Worm (Caenorhabditis elegans) whole organism, L4/young adult: Measurements from ENCODE around the gene D1086.8.
"Not testable (repeated sequence)": the region's sequence is repeated elsewhere in the genome, so short reads cannot be mapped to it uniquely, and the experiment has no call there.

ENCODE experiments used
- W03F9.2 ChIP-seq: fragments of 150-350 bp; optimal IDR thresholded peaks from 2 replicates; lab custom pipeline; 2014; ENCODE audit warnings: missing biosample characterization, missing genetic modification characterization
- dao-5 ChIP-seq: sonication (generic microtip); optimal IDR thresholded peaks from 2 replicates; lab custom pipeline; 2016; ENCODE audit warnings: missing genotype, missing genetic modification characterization, moderate library complexity, missing compliant biosample characterization
- him-1 ChIP-seq: sonication (generic microtip); optimal IDR thresholded peaks from 2 replicates; lab custom pipeline; 2016; ENCODE audit warnings: missing genotype, missing genetic modification reagents, missing genetic modification characterization, missing compliant biosample characterization

The D1086.8 gene

ce11 chrV:14093805-14094204 is at the start of gene D1086.8:
Gene D1086.8, plus strand, starts transcription at chrV:14094105.
- TF ChIP-seq W03F9.2 (tag; lab: Kevin White, UChicago) (no peak), him-1 (no peak), dao-5 (tag; lab: Kevin White, UChicago) (no peak)

- TF ChIP-seq W03F9.2 (tag; lab: Kevin White, UChicago); him-1; dao-5 (tag; lab: Kevin White, UChicago): not testable (repeated sequence)
These were observed 44.6 kb upstream of the D1086.8 start, which contains the start of gene F58D12.1 for ce11 chrV:14049274-14049673. Gene F58D12.1, plus strand, starts transcription at chrV:14049574.

- TF ChIP-seq him-1 (peak; percentile 65), W03F9.2 (tag; lab: Kevin White, UChicago) (peak; percentile 71)
These were observed 38.8 kb upstream of the D1086.8 start for ce11 chrV:14055097-14055496.

ce11 chrV:14057540-14057939 is 36.4 kb upstream of the D1086.8 start, which contains the start of gene F58D12.3:
Gene F58D12.3, plus strand, starts transcription at chrV:14057840.
- TF ChIP-seq dao-5 (tag; lab: Kevin White, UChicago), result no peak
- TF ChIP-seq W03F9.2 (tag; lab: Kevin White, UChicago), result no peak
- TF ChIP-seq him-1, result no peak

- TF ChIP-seq dao-5 (tag; lab: Kevin White, UChicago) (no peak), him-1 (no peak), W03F9.2 (tag; lab: Kevin White, UChicago) (no peak)
These were observed 29.9 kb upstream of the D1086.8 start for ce11 chrV:14063980-14064379.

- TF ChIP-seq W03F9.2 (tag; lab: Kevin White, UChicago), result no peak
These were observed 29.5 kb upstream of the D1086.8 start, which contains the start of gene D1086.21 for ce11 chrV:14064422-14064821. Gene D1086.21, plus strand, starts transcription at chrV:14064722.

ce11 chrV:14067816-14068296 is 26.0 kb upstream of the D1086.8 start, which contains the start of gene D1086.17:
Gene D1086.17, plus strand, starts transcription at chrV:14067866.
- no peak for TF ChIP-seq dao-5 (tag; lab: Kevin White, UChicago)

- TF ChIP-seq dao-5 (tag; lab: Kevin White, UChicago) (no peak), W03F9.2 (tag; lab: Kevin White, UChicago) (no peak), him-1 (no peak)
These were observed 24.0 kb upstream of the D1086.8 start for ce11 chrV:14069899-14070298.

- TF ChIP-seq him-1, result no peak
These were observed 19.7 kb upstream of the D1086.8 start, which contains the start of gene D1086.11 for ce11 chrV:14074160-14074559. Gene D1086.11, plus strand, starts transcription at chrV:14074460.

- TF ChIP-seq W03F9.2 (tag; lab: Kevin White, UChicago), result no peak
- no peak for TF ChIP-seq him-1
- TF ChIP-seq dao-5 (tag; lab: Kevin White, UChicago), result no peak
These were observed 14.4 kb upstream of the D1086.8 start, which contains the start of gene D1086.6 for ce11 chrV:14079501-14079900. Gene D1086.6, plus strand, starts transcription at chrV:14079801.

ce11 chrV:14082453-14082852 is 11.5 kb upstream of the D1086.8 start, which contains the start of gene D1086.10:
Gene D1086.10, plus strand, starts transcription at chrV:14082753.
- no peak for TF ChIP-seq him-1
- no peak for TF ChIP-seq W03F9.2 (tag; lab: Kevin White, UChicago)
- no peak for TF ChIP-seq dao-5 (tag; lab: Kevin White, UChicago)

ce11 chrV:14083970-14084369 is 9.9 kb upstream of the D1086.8 start, which contains the start of gene D1086.7:
Gene D1086.7, plus strand, starts transcription at chrV:14084270.
- TF ChIP-seq him-1 (no peak), W03F9.2 (tag; lab: Kevin White, UChicago) (no peak), dao-5 (tag; lab: Kevin White, UChicago) (no peak)

- TF ChIP-seq dao-5 (tag; lab: Kevin White, UChicago) (no peak), him-1 (no peak), W03F9.2 (tag; lab: Kevin White, UChicago) (no peak)
These were observed 8.3 kb upstream of the D1086.8 start, which contains the start of gene D1086.18 for ce11 chrV:14085589-14085988. Gene D1086.18, plus strand, starts transcription at chrV:14085889.

ce11 chrV:14088051-14088450 is 5.9 kb upstream of the D1086.8 start, which contains the start of gene D1086.19:
Gene D1086.19, plus strand, starts transcription at chrV:14088351.
- TF ChIP-seq dao-5 (tag; lab: Kevin White, UChicago) (no peak), W03F9.2 (tag; lab: Kevin White, UChicago) (no peak)
